Worm (Caenorhabditis elegans) whole organism, mixed stage, embryonic: ENCODE data around the gene srg-54.
"Not testable (repeated sequence)": the region's sequence is repeated elsewhere in the genome, so short reads cannot be mapped to it uniquely, and the experiment has no call there.

Experiments used
- M03D4.4 ChIP-seq: sonication (generic microtip); optimal IDR thresholded peaks from 2 replicates; lab custom pipeline; 2017; ENCODE audit warnings: mild to moderate bottlenecking, missing genetic modification characterization, missing compliant biosample characterization
- ceh-39 ChIP-seq: fragments of 150-350 bp; optimal IDR thresholded peaks from 2 replicates; lab custom pipeline; 2014; ENCODE audit warnings: missing biosample characterization, missing genetic modification characterization
- ceh-83 ChIP-seq: fragments of 200-800 bp; sonication (Bioruptor generic); optimal IDR thresholded peaks from 2 replicates; lab custom pipeline; 2018; ENCODE audit warnings: mild to moderate bottlenecking, missing genetic modification characterization, missing compliant biosample characterization
- ces-1 ChIP-seq: fragments of 150-350 bp; optimal IDR thresholded peaks from 2 replicates; lab custom pipeline; 2014; ENCODE audit warnings: missing biosample characterization, missing genetic modification reagents, missing genetic modification characterization
- cnd-1 ChIP-seq: fragments of 200-800 bp; sonication (Bioruptor generic); optimal IDR thresholded peaks from 2 replicates; lab custom pipeline; 2018; ENCODE audit warnings: mild to moderate bottlenecking, missing genetic modification characterization, missing compliant biosample characterization
- drap-1 ChIP-seq: fragments of 200-800 bp; sonication (Bioruptor generic); optimal IDR thresholded peaks from 3 replicates; lab custom pipeline; 2018; ENCODE audit warnings: mild to moderate bottlenecking, missing genetic modification characterization, missing compliant biosample characterization
- elt-1 ChIP-seq: sonication (generic microtip); optimal IDR thresholded peaks from 2 replicates; lab custom pipeline; 2017; ENCODE audit warnings: missing genetic modification characterization, mild to moderate bottlenecking, missing compliant biosample characterization, antibody characterized with exemption, moderate library complexity, borderline replicate concordance; ENCODE audit not compliant: insufficient read depth
- elt-3 ChIP-seq: fragments of 150-350 bp; optimal IDR thresholded peaks from 2 replicates; lab custom pipeline; 2014; ENCODE audit warnings: missing biosample characterization, missing genetic modification characterization
- flh-1 ChIP-seq: fragments of 200-800 bp; sonication (Bioruptor generic); optimal IDR thresholded peaks from 2 replicates; lab custom pipeline; 2018; ENCODE audit warnings: mild to moderate bottlenecking, missing genetic modification characterization, moderate library complexity, missing compliant biosample characterization
- hlh-1 ChIP-seq: fragments of 150-350 bp; optimal IDR thresholded peaks from 2 replicates; lab custom pipeline; 2014; ENCODE audit warnings: missing biosample characterization, missing genetic modification reagents, missing genetic modification characterization
- lin-32 ChIP-seq: fragments of 200-800 bp; sonication (Bioruptor generic); optimal IDR thresholded peaks from 2 replicates; lab custom pipeline; 2018; ENCODE audit warnings: mild to moderate bottlenecking, missing genetic modification characterization, missing compliant biosample characterization
- lsy-2 ChIP-seq: fragments of 150-350 bp; optimal IDR thresholded peaks from 2 replicates; lab custom pipeline; 2014; ENCODE audit warnings: missing biosample characterization, missing genetic modification characterization
- mab-5 ChIP-seq: fragments of 150-350 bp; optimal IDR thresholded peaks from 2 replicates; lab custom pipeline; 2014; ENCODE audit warnings: missing biosample characterization, missing genetic modification characterization
- mep-1 ChIP-seq: fragments of 150-350 bp; optimal IDR thresholded peaks from 2 replicates; lab custom pipeline; 2017; ENCODE audit warnings: missing biosample characterization, missing genetic modification reagents, missing genetic modification characterization, inconsistent platforms
- mls-2 ChIP-seq: sonication (generic microtip); optimal IDR thresholded peaks from 2 replicates; lab custom pipeline; 2016; ENCODE audit warnings: mild to moderate bottlenecking, missing genetic modification characterization, moderate library complexity, missing compliant biosample characterization
- nhr-12 ChIP-seq: fragments of 150-350 bp; optimal IDR thresholded peaks from 2 replicates; lab custom pipeline; 2014; ENCODE audit warnings: missing biosample characterization, missing genetic modification characterization
- nhr-2 ChIP-seq: fragments of 150-350 bp; optimal IDR thresholded peaks from 2 replicates; lab custom pipeline; 2014; ENCODE audit warnings: missing biosample characterization, missing genetic modification characterization
- nhr-237 ChIP-seq: fragments of 150-350 bp; optimal IDR thresholded peaks from 2 replicates; lab custom pipeline; 2014; ENCODE audit warnings: missing biosample characterization, missing genetic modification characterization
- nhr-28 ChIP-seq: fragments of 150-350 bp; optimal IDR thresholded peaks from 2 replicates; lab custom pipeline; 2014; ENCODE audit warnings: missing biosample characterization, missing genetic modification characterization
- nhr-76 ChIP-seq: sonication (generic microtip); optimal IDR thresholded peaks from 2 replicates; lab custom pipeline; 2017; ENCODE audit warnings: missing biosample characterization, missing genetic modification characterization
- pha-4 ChIP-seq: fragments of 150-350 bp; optimal IDR thresholded peaks from 2 replicates; lab custom pipeline; 2018; ENCODE audit warnings: missing biosample characterization, missing genetic modification reagents, missing genetic modification characterization
- snpc-4 ChIP-seq: fragments of 150-350 bp; optimal IDR thresholded peaks from 2 replicates; lab custom pipeline; 2014; ENCODE audit warnings: missing biosample characterization, missing genetic modification characterization
- sptf-1 ChIP-seq: sonication (generic microtip); optimal IDR thresholded peaks from 2 replicates; lab custom pipeline; 2017; ENCODE audit warnings: mild to moderate bottlenecking, missing genetic modification characterization, moderate library complexity, missing compliant biosample characterization
- tbx-8 ChIP-seq: fragments of 200-800 bp; sonication (Bioruptor generic); optimal IDR thresholded peaks from 2 replicates; lab custom pipeline; 2018; ENCODE audit warnings: mild to moderate bottlenecking, missing genetic modification characterization, moderate library complexity, missing compliant biosample characterization
- unc-120 ChIP-seq: sonication (generic microtip); optimal IDR thresholded peaks from 2 replicates; lab custom pipeline; 2017; ENCODE audit warnings: missing genetic modification characterization, missing compliant biosample characterization; ENCODE audit not compliant: poor library complexity, severe bottlenecking
- unc-62 ChIP-seq: fragments of 150-350 bp; optimal IDR thresholded peaks from 2 replicates; lab custom pipeline; 2014; ENCODE audit warnings: missing biosample characterization, missing genetic modification reagents, missing genetic modification characterization
- zip-8 ChIP-seq: fragments of 150-350 bp; optimal IDR thresholded peaks from 2 replicates; lab custom pipeline; 2014; ENCODE audit warnings: missing biosample characterization, missing genetic modification characterization
- ztf-11 ChIP-seq: fragments of 150-350 bp; optimal IDR thresholded peaks from 2 replicates; lab custom pipeline; 2014; ENCODE audit warnings: missing biosample characterization, missing genetic modification characterization

srg-54 gene

DNA sequence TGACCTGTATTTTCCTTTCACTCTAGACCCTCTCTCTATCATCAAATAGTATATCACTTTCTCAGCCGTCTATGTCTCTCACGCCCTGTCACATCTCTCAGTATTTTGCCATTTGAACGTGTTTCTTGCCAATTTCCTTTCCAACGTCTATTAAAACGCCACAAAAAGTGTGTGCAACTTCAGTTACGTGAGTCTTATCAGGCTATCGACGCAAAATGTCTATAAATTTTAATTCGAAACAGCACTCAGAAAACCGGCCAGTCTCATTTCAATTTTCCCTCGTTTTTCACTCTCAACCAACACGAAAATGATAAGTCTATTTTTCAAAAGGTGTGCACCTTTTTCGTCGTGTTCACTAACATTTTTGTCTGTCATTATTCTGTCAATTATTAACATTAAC lies 28.4 kb downstream of the srg-54 start, which contains the start of gene mpst-3:
Gene mpst-3 (plus strand): TSS at position 91 of the 400 bp plus-strand sequence.
- TF ChIP-seq drap-1 (GFP tag; lab: Kevin White, UChicago) (no peak), unc-62 (GFP tag; lab: Kevin White, UChicago) (no peak), ceh-39 (tag; lab: Kevin White, UChicago) (no peak), nhr-237 (no peak), nhr-28 (tag; lab: Kevin White, UChicago) (no peak), ceh-83 (GFP tag; lab: Kevin White, UChicago) (no peak), unc-120 (tag; lab: Kevin White, UChicago) (no peak), pha-4 (tag; lab: Kevin White, UChicago) (no peak), hlh-1 (no peak), zip-8 (tag; lab: Kevin White, UChicago) (no peak), nhr-2 (tag; lab: Kevin White, UChicago) (no peak), lsy-2 (tag; lab: Kevin White, UChicago) (no peak), elt-3 (tag; lab: Kevin White, UChicago) (no peak), sptf-1 (no peak)
- TF ChIP-seq, all 35 proteins: peak for 0

DNA sequence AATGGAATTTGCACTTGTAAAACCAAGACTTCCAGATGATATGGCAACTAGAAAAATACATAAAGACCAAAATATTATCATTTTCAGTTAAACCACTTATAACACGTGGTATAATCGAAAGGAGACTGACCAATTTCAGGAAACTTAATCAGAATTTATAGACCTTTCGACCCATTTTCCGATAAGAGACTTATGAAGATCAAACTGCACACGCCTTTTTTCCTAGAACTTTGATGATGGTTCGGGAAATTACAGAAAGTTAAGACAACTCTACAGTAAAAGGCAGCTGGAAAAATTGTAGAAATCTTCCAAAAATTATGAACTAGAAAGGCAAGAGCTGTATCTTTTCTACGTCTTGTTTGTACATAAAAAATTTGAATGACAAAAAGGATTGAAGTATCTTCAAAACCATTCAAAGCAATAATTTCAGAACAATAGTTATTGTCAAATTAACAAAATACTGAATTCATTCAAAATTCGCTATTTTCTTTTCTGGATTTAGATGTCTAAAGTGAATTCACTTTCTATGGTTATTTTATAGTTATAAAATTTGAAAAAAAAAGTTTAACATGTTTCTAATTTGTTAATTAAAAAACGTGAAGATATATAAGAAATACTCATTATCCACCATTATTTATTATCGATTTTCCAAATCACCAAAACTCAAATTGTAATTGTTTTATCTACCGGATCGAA lies 30.5 kb downstream of the srg-54 start, which contains the start of the genes mpst-2 and H12D21.5:
Gene mpst-2 (minus strand): TSS at position 101 of the 696 bp plus-strand sequence.
Gene H12D21.5 (plus strand): TSS at position 646 of the 696 bp plus-strand sequence.
- no peak for TF ChIP-seq ceh-39 (tag; lab: Kevin White, UChicago)
- TF ChIP-seq ces-1: no peak
- TF ChIP-seq cnd-1 (tag; lab: Kevin White, UChicago): no peak
- no peak for TF ChIP-seq hlh-1
- no peak for TF ChIP-seq tbx-8 (GFP tag; lab: Kevin White, UChicago)
- no peak for TF ChIP-seq ceh-83 (GFP tag; lab: Kevin White, UChicago)
- TF ChIP-seq unc-120 (tag; lab: Kevin White, UChicago): no peak
- TF ChIP-seq elt-1: no peak
- no peak for TF ChIP-seq flh-1 (GFP tag; lab: Kevin White, UChicago)
- no peak for TF ChIP-seq nhr-12 (tag; lab: Kevin White, UChicago)
- TF ChIP-seq snpc-4: no peak

DNA sequence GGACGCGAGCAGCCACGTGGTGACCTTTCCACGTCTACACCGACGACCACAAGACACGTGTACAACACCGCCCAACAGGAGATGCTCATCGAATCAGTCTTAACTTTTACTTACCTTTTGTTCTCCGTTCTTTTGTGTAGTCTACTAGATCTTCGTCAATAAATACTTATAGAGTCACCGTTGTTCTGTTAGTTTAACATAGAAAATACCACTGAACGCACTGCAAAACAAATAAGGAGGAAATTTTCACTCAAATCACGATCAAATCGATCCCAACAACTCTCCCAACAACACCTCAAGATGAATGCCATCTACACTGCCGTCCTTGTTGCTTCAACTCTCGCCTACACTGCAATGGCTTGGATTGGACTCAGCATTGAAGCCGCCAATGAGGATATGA lies 33.2 kb downstream of the srg-54 start, which contains the start of gene nspa-2:
Gene nspa-2 (plus strand): TSS at position 301 of the 400 bp plus-strand sequence.
- not testable (repeated sequence) for TF ChIP-seq hlh-1; pha-4 (tag; lab: Kevin White, UChicago); nhr-76 (tag; lab: Kevin White, UChicago)

- TF ChIP-seq ztf-11 (no peak), mls-2 (tag; lab: Kevin White, UChicago) (no peak), M03D4.4 (tag; lab: Kevin White, UChicago) (no peak), nhr-2 (tag; lab: Kevin White, UChicago) (no peak), snpc-4 (no peak), mab-5 (tag; lab: Kevin White, UChicago) (no peak), elt-3 (tag; lab: Kevin White, UChicago) (no peak), elt-1 (no peak), drap-1 (GFP tag; lab: Kevin White, UChicago) (no peak), lsy-2 (tag; lab: Kevin White, UChicago) (no peak), ceh-39 (tag; lab: Kevin White, UChicago) (no peak), lin-32 (GFP tag; lab: Kevin White, UChicago) (no peak), sptf-1 (no peak), nhr-76 (tag; lab: Kevin White, UChicago) (no peak), nhr-237 (no peak), tbx-8 (GFP tag; lab: Kevin White, UChicago) (no peak), mep-1 (tag; lab: Kevin White, UChicago) (no peak), unc-120 (tag; lab: Kevin White, UChicago) (no peak), nhr-28 (tag; lab: Kevin White, UChicago) (no peak)
These were observed 46.7 kb downstream of the srg-54 start for ce11 chrV:14877242-14877819.

- TF ChIP-seq nhr-12 (tag; lab: Kevin White, UChicago); drap-1 (GFP tag; lab: Kevin White, UChicago); mep-1 (tag; lab: Kevin White, UChicago): not testable (repeated sequence)
- TF ChIP-seq, all 35 proteins: peak for 0; not testable (repeated sequence) for 35
These were observed 47.3 kb downstream of the srg-54 start, which contains the start of gene ZC412.10 for ce11 chrV:14876724-14877123. Gene ZC412.10 (minus strand): TSS chrV:14876824.
